Worm (Caenorhabditis elegans): ENCODE results near the gene Y82E9BL.12.
"Not testable (repeated sequence)": the region's sequence is repeated elsewhere in the genome, so short reads cannot be mapped to it uniquely, and the experiment has no call there.

The Y82E9BL.12 gene

DNA sequence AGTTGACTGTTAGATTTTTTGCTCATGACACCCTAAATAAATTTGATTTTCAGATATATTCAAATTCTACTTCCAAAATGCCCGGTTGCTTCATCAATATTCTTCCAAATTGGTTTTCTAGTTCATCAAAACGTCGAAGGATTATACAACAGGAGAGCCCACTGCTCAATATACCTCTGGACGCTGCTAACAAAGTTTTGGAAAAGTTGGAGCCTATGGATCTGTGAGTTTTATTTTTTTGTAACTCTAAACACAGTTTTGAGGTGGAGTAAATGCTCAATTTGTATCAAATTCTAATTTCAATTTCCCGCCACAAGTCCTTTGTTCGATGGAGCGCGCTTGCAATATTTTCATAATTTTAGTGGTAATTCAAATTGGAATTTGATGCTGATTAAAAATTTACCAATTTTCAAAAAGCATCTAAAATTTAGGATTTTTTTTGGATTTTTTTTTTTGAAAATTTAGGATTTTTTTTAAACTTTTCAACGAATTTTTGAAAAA lies 34.0 kb downstream of the Y82E9BL.12 start, which contains the start of gene fbxa-27:
fbxa-27 (plus strand) TSS at position 51 of the 501 bp plus-strand sequence.
- no peak for TF ChIP-seq him-1 (tag; optimal IDR thresholded peaks at IDR 0.05)
- TF ChIP-seq W03F9.2 (tag; optimal IDR thresholded peaks at IDR 0.05) = no peak
- no peak for TF ChIP-seq dao-5 (tag; optimal IDR thresholded peaks at IDR 0.05)

DNA sequence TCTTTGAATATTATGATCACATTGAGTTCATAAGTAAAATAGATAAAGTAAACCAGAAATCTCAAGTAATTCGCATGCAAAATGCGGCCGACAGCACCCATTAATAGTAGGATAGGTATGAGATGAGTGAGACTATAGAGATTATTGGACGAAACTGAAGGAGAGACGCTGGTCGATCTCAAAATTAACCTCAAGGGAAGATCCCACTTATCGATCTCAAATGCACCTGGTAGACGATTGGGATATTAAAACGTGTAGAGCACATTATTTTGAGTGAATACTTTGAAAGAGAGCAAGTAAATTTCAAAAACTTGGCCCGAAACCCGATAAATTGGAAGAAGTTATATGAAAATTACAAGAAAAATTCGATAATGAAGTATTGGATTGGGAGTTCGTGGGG lies 36.7 kb downstream of the Y82E9BL.12 start, which contains the start of gene Y82E9BL.6:
Y82E9BL.6 (minus strand) TSS at position 101 of the 400 bp plus-strand sequence.
- TF ChIP-seq W03F9.2 (tag; optimal IDR thresholded peaks at IDR 0.05) = no peak
- TF ChIP-seq him-1 (tag; optimal IDR thresholded peaks at IDR 0.05) = no peak
- no peak for TF ChIP-seq dao-5 (tag; optimal IDR thresholded peaks at IDR 0.05)

- no peak for TF ChIP-seq dao-5 (tag; optimal IDR thresholded peaks at IDR 0.05)
- no peak for TF ChIP-seq him-1 (tag; optimal IDR thresholded peaks at IDR 0.05)
- no peak for TF ChIP-seq W03F9.2 (tag; optimal IDR thresholded peaks at IDR 0.05)
Observed at ce11 chrIII:1347003-1347402, 38.0 kb downstream of the Y82E9BL.12 start.

- TF ChIP-seq W03F9.2 (tag; optimal IDR thresholded peaks at IDR 0.05) (no peak), dao-5 (tag; optimal IDR thresholded peaks at IDR 0.05) (no peak), him-1 (tag; optimal IDR thresholded peaks at IDR 0.05) (no peak)
Observed at ce11 chrIII:1347539-1347938, 38.6 kb downstream of the Y82E9BL.12 start, which contains the start of gene Y82E9BL.5. TSS of gene Y82E9BL.5 (minus strand) at chrIII:1347639.

DNA sequence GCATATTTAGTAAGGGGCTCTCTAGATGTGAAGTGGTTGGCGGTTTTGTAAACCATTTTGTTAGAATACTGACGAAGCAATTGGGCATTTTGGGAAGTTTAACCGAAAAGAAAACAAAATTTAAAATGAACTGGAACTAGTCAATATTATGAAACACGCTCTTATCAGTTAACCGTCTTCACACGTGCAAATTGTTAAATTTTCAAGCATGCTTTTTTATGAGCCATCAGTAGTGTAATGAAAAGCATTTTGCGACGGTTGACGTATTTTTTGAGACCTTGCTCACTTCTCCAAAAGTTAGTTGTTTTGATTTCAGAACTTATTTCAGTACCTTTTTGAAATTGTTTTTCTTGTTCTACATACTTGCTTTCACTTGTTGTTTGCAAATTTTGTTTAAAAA lies 40.3 kb downstream of the Y82E9BL.12 start, which contains the start of gene fbxa-25:
fbxa-25 (minus strand) TSS at position 138 of the 400 bp plus-strand sequence.
- TF ChIP-seq dao-5 (tag; optimal IDR thresholded peaks at IDR 0.05) (no peak), him-1 (tag; optimal IDR thresholded peaks at IDR 0.05) (no peak), W03F9.2 (tag; optimal IDR thresholded peaks at IDR 0.05) (no peak)

DNA sequence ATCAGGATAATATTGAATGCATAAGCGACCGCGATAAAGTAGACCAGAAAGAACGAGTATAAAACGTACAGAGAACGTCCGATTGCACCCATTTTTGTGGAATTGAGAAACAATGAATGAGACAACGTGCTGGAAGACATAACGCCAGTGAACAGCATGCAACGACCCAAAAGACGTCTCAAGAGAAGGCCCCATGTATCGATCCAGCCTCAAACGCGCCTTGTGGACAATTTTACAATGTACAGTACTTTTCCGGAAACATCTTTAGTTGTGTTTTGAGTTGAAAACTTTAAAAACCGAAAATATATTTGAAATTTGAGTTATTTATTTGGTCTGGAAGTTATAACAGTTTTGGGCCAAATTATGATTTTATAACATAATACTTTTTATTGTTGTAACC lies 41.8 kb downstream of the Y82E9BL.12 start, which contains the start of gene Y82E9BL.3:
Y82E9BL.3 (minus strand) TSS at position 101 of the 400 bp plus-strand sequence.
- no peak for TF ChIP-seq dao-5 (tag; optimal IDR thresholded peaks at IDR 0.05)
- no peak for TF ChIP-seq W03F9.2 (tag; optimal IDR thresholded peaks at IDR 0.05)
- no peak for TF ChIP-seq him-1 (tag; optimal IDR thresholded peaks at IDR 0.05)

- no peak for TF ChIP-seq him-1 (tag; optimal IDR thresholded peaks at IDR 0.05)
- TF ChIP-seq dao-5 (tag; optimal IDR thresholded peaks at IDR 0.05) = no peak
- TF ChIP-seq W03F9.2 (tag; optimal IDR thresholded peaks at IDR 0.05) = no peak
Observed at ce11 chrIII:1354523-1354922, 45.5 kb downstream of the Y82E9BL.12 start.

DNA sequence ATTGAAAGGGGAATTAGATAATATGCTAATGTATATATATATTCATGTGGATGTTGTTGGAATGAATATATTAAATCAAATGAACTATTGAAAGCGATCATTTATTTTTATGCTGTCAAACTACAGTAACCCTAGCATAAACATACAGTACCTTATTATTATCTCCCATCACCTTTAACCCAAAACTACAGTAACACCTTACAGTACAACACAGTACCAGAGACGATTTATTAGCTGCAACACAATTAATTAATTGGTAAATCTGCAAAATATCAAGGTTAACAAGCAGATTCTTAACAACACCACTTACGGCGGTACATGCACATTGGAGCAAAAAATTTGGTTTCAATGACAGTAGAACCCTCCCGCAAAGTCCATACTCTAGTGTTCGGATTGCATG lies 46.3 kb downstream of the Y82E9BL.12 start, which contains the start of gene Y82E9BL.1:
Y82E9BL.1 (minus strand) TSS at position 101 of the 400 bp plus-strand sequence.
- TF ChIP-seq him-1 (tag; optimal IDR thresholded peaks at IDR 0.05) (no peak), W03F9.2 (tag; optimal IDR thresholded peaks at IDR 0.05) (no peak), dao-5 (tag; optimal IDR thresholded peaks at IDR 0.05) (no peak)

DNA sequence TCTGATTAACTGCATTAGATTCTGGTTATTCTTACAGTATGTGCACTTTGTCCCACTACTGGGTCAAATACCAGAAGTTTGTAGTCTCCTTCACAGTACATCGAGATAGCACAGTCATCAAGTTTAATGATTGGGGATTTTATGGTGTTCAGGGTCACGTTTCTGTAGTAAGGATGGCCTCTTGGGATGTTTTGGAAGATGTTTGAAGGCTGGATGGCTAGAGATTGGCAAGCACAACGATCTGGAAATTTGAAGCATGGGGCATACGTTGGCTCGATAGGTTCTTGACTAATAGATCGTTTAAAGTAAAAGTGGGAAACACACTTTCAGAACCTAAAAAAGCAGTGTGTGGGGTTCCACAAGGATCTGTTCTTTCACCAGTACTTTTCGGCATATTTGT lies 49.0 kb downstream of the Y82E9BL.12 start, which contains the start of gene Y82E9BR.8:
Y82E9BR.8 (minus strand) TSS at position 101 of the 400 bp plus-strand sequence.
- TF ChIP-seq him-1, dao-5, W03F9.2 (tag; optimal IDR thresholded peaks at IDR 0.05): not testable (repeated sequence)

DNA sequence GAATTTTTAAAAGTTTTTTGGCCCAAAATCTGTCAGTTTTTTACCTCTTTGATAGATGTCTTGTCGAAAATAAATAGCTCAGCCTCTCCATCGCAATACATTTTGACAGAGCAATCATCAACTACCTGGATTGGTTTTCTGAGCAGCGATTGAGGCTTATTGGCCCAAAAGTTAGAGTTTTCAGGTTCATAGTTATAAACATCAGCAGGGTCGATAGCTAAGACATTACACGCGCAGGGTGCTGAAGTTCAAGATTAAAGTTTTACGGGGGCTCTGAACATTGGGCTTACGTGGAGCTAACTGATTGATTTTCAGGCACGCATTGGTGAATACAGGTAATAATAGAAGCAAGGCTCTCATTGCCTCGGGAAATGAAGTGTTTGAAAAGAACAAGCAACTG lies 50.7 kb downstream of the Y82E9BL.12 start, which contains the start of gene Y82E9BR.9:
Y82E9BR.9 (minus strand) TSS at position 101 of the 400 bp plus-strand sequence.
- no peak for TF ChIP-seq him-1 (tag; optimal IDR thresholded peaks at IDR 0.05)
- TF ChIP-seq W03F9.2 (tag; optimal IDR thresholded peaks at IDR 0.05) = no peak
- TF ChIP-seq dao-5 (tag; optimal IDR thresholded peaks at IDR 0.05) = no peak
